Worm (Caenorhabditis elegans) whole organism, L1 larva: Measurements from ENCODE around the gene fbxc-17.
A peak's percentile ranks its signal among the peaks of the same experiment; 100 is the strongest.
"Not testable (repeated sequence)": the region's sequence is repeated elsewhere in the genome, so short reads cannot be mapped to it uniquely, and the experiment has no call there.

Experiments
- C04F5.9 ChIP-seq: sonication (generic microtip); optimal IDR thresholded peaks from 2 replicates; lab custom pipeline; 2016; ENCODE audit warnings: missing genetic modification characterization, missing compliant biosample characterization
- C34B4.2 ChIP-seq: sonication (generic microtip); optimal IDR thresholded peaks from 2 replicates; lab custom pipeline; 2017; ENCODE audit warnings: mild to moderate bottlenecking, missing genetic modification characterization, missing compliant biosample characterization
- F16B12.6 ChIP-seq: fragments of 150-350 bp; optimal IDR thresholded peaks from 2 replicates; lab custom pipeline; 2014; ENCODE audit warnings: missing biosample characterization, missing genetic modification characterization
- aha-1 ChIP-seq: fragments of 150-350 bp; optimal IDR thresholded peaks from 2 replicates; lab custom pipeline; 2014; ENCODE audit warnings: missing biosample characterization, missing genetic modification characterization
- alr-1 ChIP-seq: fragments of 200-800 bp; sonication (Bioruptor generic); optimal IDR thresholded peaks from 2 replicates; lab custom pipeline; 2018; ENCODE audit warnings: borderline replicate concordance, mild to moderate bottlenecking, missing genetic modification characterization, missing compliant biosample characterization
- aly-2 ChIP-seq: fragments of 150-350 bp; optimal IDR thresholded peaks from 2 replicates; lab custom pipeline; 2014; ENCODE audit warnings: missing biosample characterization, missing genetic modification characterization
- ceh-88 ChIP-seq: fragments of 200-800 bp; sonication (Bioruptor generic); IDR thresholded peaks from 2 replicates; pipeline ENCODE4 v1.3.6; 2022; ENCODE audit warnings: missing genetic modification characterization, missing compliant biosample characterization
- dsc-1 ChIP-seq: sonication (generic microtip); optimal IDR thresholded peaks from 2 replicates; lab custom pipeline; 2016; ENCODE audit warnings: mild to moderate bottlenecking, missing genetic modification characterization, missing compliant biosample characterization
- efl-1 ChIP-seq, 4 experiments: fragments of 150-350 bp; optimal IDR thresholded peaks in 3 of 4; peaks in 1 of 4; 1 replicate in 1 of 4; 2 replicates in 3 of 4; lab custom pipeline; 2014; ENCODE audit warnings: missing biosample characterization in 2 of 4, missing genetic modification characterization in 2 of 4, missing genetic modification reagents in 2 of 4
- efl-3 ChIP-seq: fragments of 200-800 bp; sonication (Bioruptor generic); optimal IDR thresholded peaks from 2 replicates; lab custom pipeline; 2018; ENCODE audit warnings: mild to moderate bottlenecking, missing genetic modification characterization, missing compliant biosample characterization
- elt-2 ChIP-seq: sonication (generic microtip); optimal IDR thresholded peaks from 2 replicates; lab custom pipeline; 2016; ENCODE audit warnings: missing genetic modification characterization, mild to moderate bottlenecking, inconsistent platforms, missing compliant biosample characterization, missing genetic modification reagents
- fkh-8 ChIP-seq: sonication (generic microtip); optimal IDR thresholded peaks from 2 replicates; lab custom pipeline; 2016; ENCODE audit warnings: mild to moderate bottlenecking, missing genetic modification characterization, missing compliant biosample characterization
- irx-1 ChIP-seq: sonication (generic microtip); optimal IDR thresholded peaks from 2 replicates; lab custom pipeline; 2016; ENCODE audit warnings: missing genetic modification characterization, missing compliant biosample characterization
- jun-1 ChIP-seq: fragments of 150-350 bp; optimal IDR thresholded peaks from 2 replicates; lab custom pipeline; 2014; ENCODE audit warnings: missing biosample characterization, missing genetic modification reagents, missing genetic modification characterization
- lin-13 ChIP-seq: fragments of 150-350 bp; optimal IDR thresholded peaks from 2 replicates; lab custom pipeline; 2014; ENCODE audit warnings: missing biosample characterization, missing genetic modification reagents, missing genetic modification characterization
- lin-35 ChIP-seq, 2 experiments: fragments of 150-350 bp; optimal IDR thresholded peaks; 2 replicates each; lab custom pipeline; 2014; ENCODE audit warnings: missing biosample characterization in 2 of 2, missing genetic modification characterization in 2 of 2, missing genetic modification reagents in 2 of 2
- lin-39 ChIP-seq: fragments of 150-350 bp; optimal IDR thresholded peaks from 2 replicates; lab custom pipeline; 2014; ENCODE audit warnings: missing biosample characterization, missing genetic modification reagents, missing genetic modification characterization
- lsy-2 ChIP-seq, 2 experiments: fragments of 150-350 bp; optimal IDR thresholded peaks; 2 replicates each; lab custom pipeline; 2014; ENCODE audit warnings: missing biosample characterization in 2 of 2, missing genetic modification characterization in 2 of 2
- mdl-1 ChIP-seq, 2 experiments: fragments of 150-350 bp; optimal IDR thresholded peaks; 2 replicates each; lab custom pipeline; 2014 to 2017; ENCODE audit warnings: missing biosample characterization in 2 of 2, missing genetic modification characterization in 2 of 2, inconsistent platforms in 1 of 2
- mef-2 ChIP-seq: fragments of 150-350 bp; optimal IDR thresholded peaks from 2 replicates; lab custom pipeline; 2014; ENCODE audit warnings: missing biosample characterization, missing genetic modification characterization
- nhr-11 ChIP-seq: fragments of 150-350 bp; optimal IDR thresholded peaks from 2 replicates; lab custom pipeline; 2014; ENCODE audit warnings: missing biosample characterization, missing genetic modification characterization
- nhr-47 ChIP-seq: sonication (generic microtip); optimal IDR thresholded peaks from 2 replicates; lab custom pipeline; 2016; ENCODE audit warnings: mild to moderate bottlenecking, missing genetic modification characterization, moderate library complexity, missing compliant biosample characterization
- nhr-71 ChIP-seq: sonication (generic microtip); optimal IDR thresholded peaks from 2 replicates; lab custom pipeline; 2016; ENCODE audit warnings: mild to moderate bottlenecking, missing genetic modification characterization, moderate library complexity, missing compliant biosample characterization
- nhr-77 ChIP-seq: fragments of 150-350 bp; optimal IDR thresholded peaks from 2 replicates; lab custom pipeline; 2014; ENCODE audit warnings: missing biosample characterization, missing genetic modification characterization
- nhr-84 ChIP-seq: sonication (generic microtip); optimal IDR thresholded peaks from 2 replicates; lab custom pipeline; 2017; ENCODE audit warnings: missing biosample characterization, missing genetic modification characterization
- nhr-90 ChIP-seq: sonication (generic microtip); optimal IDR thresholded peaks from 2 replicates; lab custom pipeline; 2016; ENCODE audit warnings: mild to moderate bottlenecking, missing genetic modification characterization, missing compliant biosample characterization; ENCODE audit not compliant: poor library complexity
- pax-3 ChIP-seq: fragments of 200-800 bp; sonication (Bioruptor generic); optimal IDR thresholded peaks from 2 replicates; lab custom pipeline; 2018; ENCODE audit warnings: mild to moderate bottlenecking, missing genetic modification characterization, moderate library complexity, missing compliant biosample characterization
- sox-4 ChIP-seq: sonication (generic microtip); optimal IDR thresholded peaks from 2 replicates; lab custom pipeline; 2016; ENCODE audit warnings: missing genetic modification characterization, missing compliant biosample characterization
- swsn-7 ChIP-seq: sonication (generic microtip); optimal IDR thresholded peaks from 2 replicates; lab custom pipeline; 2016; ENCODE audit warnings: missing genetic modification characterization, missing compliant biosample characterization
- tbx-2 ChIP-seq: sonication (generic microtip); optimal IDR thresholded peaks from 2 replicates; lab custom pipeline; 2016; ENCODE audit warnings: missing genetic modification characterization, missing compliant biosample characterization
- tlp-1 ChIP-seq: fragments of 150-350 bp; optimal IDR thresholded peaks from 2 replicates; lab custom pipeline; 2014; ENCODE audit warnings: missing biosample characterization, missing genetic modification characterization
- unc-62 ChIP-seq: fragments of 150-350 bp; optimal IDR thresholded peaks from 2 replicates; lab custom pipeline; 2014; ENCODE audit warnings: missing biosample characterization, missing genetic modification reagents, missing genetic modification characterization
- zag-1 ChIP-seq: fragments of 150-350 bp; optimal IDR thresholded peaks from 2 replicates; lab custom pipeline; 2014; ENCODE audit warnings: missing biosample characterization, missing genetic modification characterization
- ztf-11 ChIP-seq, 2 experiments: sonication (generic microtip); optimal IDR thresholded peaks; 2 replicates each; lab custom pipeline; 2016 to 2017; ENCODE audit warnings: missing genetic modification characterization in 2 of 2, missing biosample characterization in 1 of 2, missing compliant biosample characterization in 1 of 2
- ztf-4 ChIP-seq: fragments of 150-350 bp; optimal IDR thresholded peaks from 2 replicates; lab custom pipeline; 2014; ENCODE audit warnings: missing biosample characterization, missing genetic modification characterization

Gene fbxc-17

ce11 chrII:938549-938948 lies 40.5 kb downstream of the fbxc-17 start, which contains the start of gene R07C3.3:
R07C3.3 (plus strand) TSS chrII:938849.
- TF ChIP-seq ztf-11 (tag; optimal IDR thresholded peaks at IDR 0.05; lab: Kevin White, UChicago) (no peak), fkh-8 (no peak), C34B4.2 (no peak), aha-1 (tag; lab: Kevin White, UChicago) (no peak), pax-3 (tag; lab: Kevin White, UChicago) (no peak), lin-35 (GFP tag; optimal IDR thresholded peaks at IDR 0.05; lab: Kevin White, UChicago) (no peak), zag-1 (tag; lab: Kevin White, UChicago) (no peak), irx-1 (tag; lab: Kevin White, UChicago) (no peak), nhr-71 (no peak), efl-1 (optimal IDR thresholded peaks at IDR 0.05; lab: Kevin White, UChicago) (no peak), efl-1 (GFP tag; optimal IDR thresholded peaks at IDR 0.05 in 1 of 2; lab: Kevin White, UChicago) (no peak), elt-2 (tag; lab: Kevin White, UChicago) (no peak), lin-13 (GFP tag; lab: Kevin White, UChicago) (no peak), nhr-11 (tag; lab: Kevin White, UChicago) (no peak)

- TF ChIP-seq nhr-90 (tag; lab: Kevin White, UChicago) (no peak), pax-3 (tag; lab: Kevin White, UChicago) (no peak), jun-1 (no peak), lin-39 (tag; lab: Kevin White, UChicago) (no peak), lsy-2 (tag; optimal IDR thresholded peaks at IDR 0.05; lab: Kevin White, UChicago) (no peak), nhr-47 (tag; lab: Kevin White, UChicago) (no peak), F16B12.6 (tag; lab: Kevin White, UChicago) (no peak), sox-4 (tag; lab: Kevin White, UChicago) (no peak), nhr-77 (no peak), ceh-88 (GFP tag; lab: Robert Waterston, UW) (no peak), dsc-1 (tag; lab: Kevin White, UChicago) (no peak), mdl-1 (tag; optimal IDR thresholded peaks at IDR 0.05; lab: Kevin White, UChicago) (no peak), swsn-7 (tag; lab: Kevin White, UChicago) (no peak), nhr-84 (no peak), tbx-2 (tag; lab: Kevin White, UChicago) (no peak)
Measured at ce11 chrII:937265-937664, 41.8 kb downstream of the fbxc-17 start.

- TF ChIP-seq efl-1 (optimal IDR thresholded peaks at IDR 0.05; lab: Kevin White, UChicago) (no peak), efl-1 (GFP tag; optimal IDR thresholded peaks at IDR 0.05 in 1 of 2; lab: Kevin White, UChicago) (peak in 1 of 2 experiments; percentile 6), aly-2 (tag; lab: Kevin White, UChicago) (no peak), efl-3 (GFP tag; lab: Kevin White, UChicago) (no peak), lin-35 (GFP tag; optimal IDR thresholded peaks at IDR 0.05; lab: Kevin White, UChicago) (no peak), alr-1 (no peak), lsy-2 (tag; optimal IDR thresholded peaks at IDR 0.05; lab: Kevin White, UChicago) (no peak), tlp-1 (tag; lab: Kevin White, UChicago) (no peak), C04F5.9 (tag; lab: Kevin White, UChicago) (no peak)
Measured at ce11 chrII:932718-933117, 46.3 kb downstream of the fbxc-17 start, which contains the start of gene acs-15. acs-15 (plus strand) TSS chrII:933018.

ce11 chrII:930871-931270 lies 48.2 kb downstream of the fbxc-17 start, which contains the start of gene fbxc-34:
fbxc-34 (plus strand) TSS chrII:931171.
- not testable (repeated sequence) for TF ChIP-seq lin-13 (GFP tag; lab: Kevin White, UChicago); unc-62 (GFP tag; lab: Kevin White, UChicago); ztf-4 (tag; lab: Kevin White, UChicago)

ce11 chrII:927331-927730 lies 51.7 kb downstream of the fbxc-17 start, which contains the start of gene R07C3.13:
R07C3.13 (minus strand) TSS chrII:927431.
- TF ChIP-seq efl-1 (optimal IDR thresholded peaks at IDR 0.05; lab: Kevin White, UChicago) (no peak), efl-1 (GFP tag; optimal IDR thresholded peaks at IDR 0.05 in 1 of 2; lab: Kevin White, UChicago) (peak in 1 of 2 experiments; percentile 15), mef-2 (tag; lab: Kevin White, UChicago) (no peak)
- TF ChIP-seq, all 84 proteins: peak for 1
